Fruit fly (Drosophila melanogaster) whole organism, embryonic: Measurements from ENCODE around the gene TyrRS.
A peak's percentile ranks its signal among the peaks of the same experiment; 100 is the strongest.

Experiments used
- Aef1 ChIP-seq: fragments of 200-800 bp; sonication (Bioruptor generic); IDR thresholded peaks from 3 replicates; pipeline ENCODE4 v1.3.6; 2022; ENCODE audit warnings: missing biosample characterization, missing genetic modification characterization
- B-H1 ChIP-seq: fragments of 200-800 bp; sonication (Bioruptor generic); IDR thresholded peaks from 3 replicates; pipeline ENCODE4 v1.3.6; 2022; ENCODE audit warnings: missing biosample characterization, missing genetic modification characterization
- Bgb ChIP-seq: fragments of 200-800 bp; sonication (Bioruptor generic); IDR thresholded peaks from 2 replicates; pipeline ENCODE4 v1.3.6; 2022; ENCODE audit warnings: missing biosample characterization, missing genetic modification characterization; ENCODE audit not compliant: partially characterized antibody
- CG13424 ChIP-seq: fragments of 200-800 bp; sonication (Bioruptor generic); optimal IDR thresholded peaks from 2 replicates; lab custom pipeline; 2019; ENCODE audit warnings: missing biosample characterization, mild to moderate bottlenecking, missing genetic modification characterization, moderate library complexity
- CG13894 ChIP-seq: fragments of 200-800 bp; sonication (Bioruptor generic); optimal IDR thresholded peaks from 3 replicates; lab custom pipeline; 2018; ENCODE audit warnings: missing biosample characterization, mild to moderate bottlenecking, missing genetic modification characterization, moderate library complexity
- CG14667 ChIP-seq: fragments of 200-800 bp; sonication (Bioruptor generic); IDR thresholded peaks from 2 replicates; pipeline ENCODE4 v1.3.6; 2022; ENCODE audit warnings: missing biosample characterization, missing genetic modification characterization
- CG14860 ChIP-seq: fragments of 200-800 bp; sonication (Bioruptor generic); IDR thresholded peaks from 3 replicates; pipeline ENCODE4 v1.3.6; 2022; ENCODE audit warnings: missing biosample characterization, missing genetic modification characterization; ENCODE audit not compliant: partially characterized antibody
- CG15696 ChIP-seq: fragments of 200-800 bp; sonication (Bioruptor generic); optimal IDR thresholded peaks from 2 replicates; lab custom pipeline; 2019; ENCODE audit warnings: missing biosample characterization, mild to moderate bottlenecking, missing genetic modification characterization, moderate library complexity
- CG16813 ChIP-seq: fragments of 200-800 bp; sonication (Bioruptor generic); IDR thresholded peaks from 3 replicates; pipeline ENCODE4 v1.3.6; 2022; ENCODE audit warnings: missing biosample characterization, missing genetic modification characterization; ENCODE audit not compliant: partially characterized antibody
- CG17385 ChIP-seq: fragments of 200-800 bp; sonication (Bioruptor generic); optimal IDR thresholded peaks from 3 replicates; lab custom pipeline; 2018; ENCODE audit warnings: missing biosample characterization, mild to moderate bottlenecking, missing genetic modification characterization
- CG3407 ChIP-seq: fragments of 200-800 bp; sonication (Bioruptor generic); optimal IDR thresholded peaks from 2 replicates; lab custom pipeline; 2018; ENCODE audit warnings: missing biosample characterization, mild to moderate bottlenecking, missing genetic modification characterization
- CG34376 ChIP-seq: fragments of 200-800 bp; sonication (Bioruptor generic); optimal IDR thresholded peaks from 2 replicates; lab custom pipeline; 2018; ENCODE audit warnings: missing biosample characterization, mild to moderate bottlenecking, missing genetic modification characterization
- CG4328 ChIP-seq: fragments of 200-800 bp; sonication (Bioruptor generic); optimal IDR thresholded peaks from 3 replicates; lab custom pipeline; 2017; ENCODE audit warnings: missing biosample characterization, missing genetic modification reagents, missing genetic modification characterization
- CG4707 ChIP-seq: fragments of 200-800 bp; sonication (Bioruptor generic); optimal IDR thresholded peaks from 2 replicates; lab custom pipeline; 2018; ENCODE audit warnings: missing biosample characterization, mild to moderate bottlenecking, missing genetic modification characterization, moderate library complexity
- CG6683 ChIP-seq: fragments of 200-800 bp; sonication (Bioruptor generic); optimal IDR thresholded peaks from 2 replicates; lab custom pipeline; 2017; ENCODE audit warnings: missing biosample characterization, mild to moderate bottlenecking, missing genetic modification characterization, missing genetic modification reagents
- CG7357 ChIP-seq: fragments of 200-800 bp; sonication (Bioruptor generic); IDR thresholded peaks from 3 replicates; pipeline ENCODE4 v1.3.6; 2022; ENCODE audit warnings: missing biosample characterization, missing genetic modification characterization
- CG7745 ChIP-seq: fragments of 200-800 bp; sonication (Bioruptor generic); optimal IDR thresholded peaks from 2 replicates; lab custom pipeline; 2018; ENCODE audit warnings: missing biosample characterization, mild to moderate bottlenecking, missing genetic modification characterization, moderate library complexity
- CG8290 ChIP-seq, 3 experiments: fragments of 200-800 bp; sonication (Bioruptor generic); optimal IDR thresholded peaks; 2 replicates each; lab custom pipeline; 2016 to 2019; ENCODE audit warnings: missing biosample characterization in 3 of 3, missing genetic modification characterization in 3 of 3, mild to moderate bottlenecking in 2 of 3, moderate library complexity in 1 of 3
- CG9437 ChIP-seq: fragments of 200-800 bp; sonication (Bioruptor generic); optimal IDR thresholded peaks from 2 replicates; lab custom pipeline; 2018; ENCODE audit warnings: missing biosample characterization, mild to moderate bottlenecking, missing genetic modification characterization
- Dref ChIP-seq: fragments of 200-800 bp; sonication (Bioruptor generic); IDR thresholded peaks from 2 replicates; pipeline ENCODE4 v1.3.6; 2022; ENCODE audit warnings: missing biosample characterization, missing genetic modification characterization
- Ets65A ChIP-seq: fragments of 200-800 bp; sonication (Bioruptor generic); peaks from one replicate; lab custom pipeline; 2016; ENCODE audit warnings: missing biosample characterization, missing genetic modification characterization
- GATAe ChIP-seq: fragments of 200-800 bp; sonication (Bioruptor generic); conservative IDR thresholded peaks from 2 replicates; pipeline ENCODE4 v1.3.6; 2022; ENCODE audit warnings: missing biosample characterization, missing genetic modification characterization
- HLH3B ChIP-seq: fragments of 200-800 bp; sonication (Bioruptor generic); IDR thresholded peaks from 2 replicates; pipeline ENCODE4 v1.3.6; 2022; ENCODE audit warnings: missing biosample characterization, missing genetic modification characterization
- HmgD ChIP-seq: fragments of 200-800 bp; sonication (Bioruptor generic); optimal IDR thresholded peaks from 3 replicates; lab custom pipeline; 2016; ENCODE audit warnings: missing biosample characterization, missing genetic modification characterization
- Mes4 ChIP-seq: fragments of 200-800 bp; sonication (Bioruptor generic); optimal IDR thresholded peaks from 2 replicates; lab custom pipeline; 2016; ENCODE audit warnings: missing biosample characterization, missing genetic modification characterization
- Nf-YB ChIP-seq: fragments of 200-800 bp; sonication (Bioruptor generic); optimal IDR thresholded peaks from 3 replicates; lab custom pipeline; 2019; ENCODE audit warnings: missing biosample characterization, mild to moderate bottlenecking, missing genetic modification characterization, moderate library complexity
- Ravus ChIP-seq: fragments of 200-800 bp; sonication (Bioruptor generic); IDR thresholded peaks from 2 replicates; pipeline ENCODE4 v1.3.6; 2022; ENCODE audit warnings: missing biosample characterization, missing genetic modification characterization
- amos ChIP-seq: fragments of 200-800 bp; sonication (Bioruptor generic); IDR thresholded peaks from 2 replicates; pipeline ENCODE4 v1.3.6; 2022; ENCODE audit warnings: missing biosample characterization, missing genetic modification characterization; ENCODE audit not compliant: partially characterized antibody
- cas ChIP-seq: fragments of 200-800 bp; sonication (Bioruptor generic); IDR thresholded peaks from 2 replicates; pipeline ENCODE4 v1.3.6; 2022; ENCODE audit warnings: missing biosample characterization, missing genetic modification characterization
- cato ChIP-seq: fragments of 200-800 bp; sonication (Bioruptor generic); optimal IDR thresholded peaks from 2 replicates; lab custom pipeline; 2016; ENCODE audit warnings: missing biosample characterization, missing genetic modification characterization, borderline replicate concordance
- chinmo ChIP-seq: fragments of 200-800 bp; sonication (Bioruptor generic); IDR thresholded peaks from 4 replicates; pipeline ENCODE4 v1.3.6; 2022; ENCODE audit warnings: missing biosample characterization, missing genetic modification characterization; ENCODE audit not compliant: partially characterized antibody
- chm ChIP-seq: fragments of 200-800 bp; sonication (Bioruptor generic); IDR thresholded peaks from 2 replicates; pipeline ENCODE4 v1.3.6; 2022; ENCODE audit warnings: missing biosample characterization, missing genetic modification characterization
- da ChIP-seq: fragments of 200-800 bp; sonication (Bioruptor generic); optimal IDR thresholded peaks from 2 replicates; lab custom pipeline; 2016; ENCODE audit warnings: missing biosample characterization, missing genetic modification characterization
- danr ChIP-seq: fragments of 200-800 bp; sonication (Bioruptor generic); IDR thresholded peaks from 2 replicates; pipeline ENCODE4 v1.3.6; 2022; ENCODE audit warnings: missing biosample characterization, missing genetic modification characterization
- eyg ChIP-seq: fragments of 200-800 bp; sonication (Bioruptor generic); optimal IDR thresholded peaks from 3 replicates; lab custom pipeline; 2016; ENCODE audit warnings: missing biosample characterization, missing genetic modification characterization
- gsb-n ChIP-seq: fragments of 200-800 bp; sonication (Bioruptor generic); optimal IDR thresholded peaks from 3 replicates; lab custom pipeline; 2018; ENCODE audit warnings: missing biosample characterization, mild to moderate bottlenecking, missing genetic modification characterization
- kni ChIP-seq: fragments of 200-800 bp; sonication (Bioruptor generic); optimal IDR thresholded peaks from 3 replicates; lab custom pipeline; 2017; ENCODE audit warnings: mild to moderate bottlenecking, missing biosample characterization, missing genetic modification reagents, missing genetic modification characterization
- lmd ChIP-seq: fragments of 200-800 bp; sonication (Bioruptor generic); IDR thresholded peaks from 2 replicates; pipeline ENCODE4 v1.3.6; 2022; ENCODE audit warnings: missing biosample characterization, missing genetic modification characterization
- maf-S ChIP-seq: fragments of 200-800 bp; sonication (Bioruptor generic); optimal IDR thresholded peaks from 2 replicates; lab custom pipeline; 2016; ENCODE audit warnings: missing biosample characterization, missing genetic modification characterization
- pho ChIP-seq: fragments of 200-800 bp; sonication (Bioruptor generic); optimal IDR thresholded peaks from 2 replicates; lab custom pipeline; 2016; ENCODE audit warnings: missing biosample characterization, missing genetic modification characterization
- prd ChIP-seq, 3 experiments: fragments of >200 bp in 2 of 3; fragments of 200-800 bp in 1 of 3; sonication (Bioruptor generic) in 1 of 3; optimal IDR thresholded peaks in 2 of 3; IDR thresholded peaks in 1 of 3; 2 replicates in 2 of 3; 3 replicates in 1 of 3; pipeline versions ENCODE4 v1.3.6 to Lab custom; 2017 to 2022; ENCODE audit warnings: missing biosample characterization in 1 of 3, missing genetic modification characterization in 1 of 3
- rib ChIP-seq: fragments of 200-800 bp; sonication (Bioruptor generic); IDR thresholded peaks from 2 replicates; pipeline ENCODE4 v1.3.6; 2022; ENCODE audit warnings: missing biosample characterization, missing genetic modification characterization
- schlank ChIP-seq: fragments of 200-800 bp; sonication (Bioruptor generic); optimal IDR thresholded peaks from 2 replicates; lab custom pipeline; 2018; ENCODE audit warnings: missing biosample characterization, mild to moderate bottlenecking, missing genetic modification characterization
- seq ChIP-seq: fragments of 200-800 bp; sonication (Bioruptor generic); IDR thresholded peaks from 2 replicates; pipeline ENCODE4 v1.3.6; 2022; ENCODE audit warnings: missing biosample characterization, missing genetic modification characterization
- ssp ChIP-seq: fragments of 200-800 bp; sonication (Bioruptor generic); IDR thresholded peaks from 2 replicates; pipeline ENCODE4 v1.3.6; 2022; ENCODE audit warnings: missing biosample characterization, missing genetic modification characterization
- sug ChIP-seq: fragments of 200-800 bp; optimal IDR thresholded peaks from 2 replicates; lab custom pipeline; 2019; ENCODE audit warnings: missing biosample characterization, mild to moderate bottlenecking, missing genetic modification characterization, moderate library complexity
- tio ChIP-seq: fragments of 200-800 bp; sonication (Bioruptor generic); optimal IDR thresholded peaks from 2 replicates; lab custom pipeline; 2017; ENCODE audit warnings: missing biosample characterization, missing genetic modification characterization, inconsistent platforms
- vvl ChIP-seq: fragments of 200-800 bp; sonication (Bioruptor generic); IDR thresholded peaks from 2 replicates; pipeline ENCODE4 v1.3.6; 2022; ENCODE audit warnings: missing biosample characterization, missing genetic modification characterization

The TyrRS gene

DNA sequence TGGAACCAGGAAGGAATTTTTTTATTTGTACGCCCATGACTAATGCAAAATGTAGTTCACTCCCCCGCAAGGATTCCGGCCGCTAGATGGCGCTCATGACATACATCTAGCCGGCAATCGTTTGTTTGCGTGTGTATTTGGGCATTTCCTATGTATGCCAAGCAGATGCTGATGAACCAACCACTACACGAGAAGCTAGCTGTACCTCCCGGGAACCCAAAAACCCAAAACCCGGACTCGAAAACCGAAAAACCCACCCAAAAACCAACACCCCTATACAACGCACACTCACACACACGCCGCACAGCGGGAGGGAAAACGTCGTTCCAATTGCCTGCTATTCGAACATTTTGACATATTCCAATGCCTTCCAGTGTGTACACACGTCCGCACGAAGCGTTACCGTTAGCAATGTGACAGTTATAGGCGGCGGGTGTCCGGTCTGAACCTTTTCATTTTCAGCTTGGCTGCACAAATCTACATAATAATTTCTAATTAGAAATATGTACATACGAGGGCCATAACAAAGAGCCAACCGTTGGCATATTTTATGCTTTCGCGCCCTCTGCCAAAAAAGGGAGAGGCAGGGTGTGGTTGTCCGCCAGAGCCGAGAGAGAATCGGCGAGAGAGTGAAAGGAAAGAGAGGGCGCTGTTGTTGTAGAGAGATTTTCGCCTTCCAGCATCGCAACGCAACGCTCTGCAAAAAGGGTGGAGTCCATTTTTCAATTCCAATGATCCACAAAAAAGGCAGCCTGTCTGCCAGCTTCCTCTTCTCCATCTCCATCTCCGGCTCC is 11.1 kb downstream of the TyrRS start (continued):
- TF ChIP-seq Aef1: no peak
- no peak for TF ChIP-seq Mes4
- TF ChIP-seq schlank (tag; lab: Kevin White, UChicago): no peak
- peak; percentile 49; the same call in 1 of the 2 replicates for TF ChIP-seq seq (GFP tag; lab: Robert Waterston, UW)
- TF ChIP-seq pho (GFP tag; lab: Kevin White, UChicago): no peak
- no peak for TF ChIP-seq tio (GFP tag; lab: Kevin White, UChicago)
- TF ChIP-seq amos: 0 out of 2 replicates have a peak, but pooled peaks have one; percentile 17
- TF ChIP-seq ssp: no peak
- TF ChIP-seq HmgD: no peak
- no peak for TF ChIP-seq B-H1 (GFP tag; lab: Robert Waterston, UW)
- TF ChIP-seq da (GFP tag; lab: Kevin White, UChicago): no peak
- no peak for TF ChIP-seq lmd
- no peak for TF ChIP-seq CG9437
- no peak for TF ChIP-seq danr (GFP tag; lab: Robert Waterston, UW)
- TF ChIP-seq cas: no peak
- TF ChIP-seq GATAe (GFP tag; lab: Robert Waterston, UW): no peak
- TF ChIP-seq Dref: no peak
- no peak for TF ChIP-seq CG14860 (GFP tag; lab: Robert Waterston, UW)
- peak; percentile 18 for TF ChIP-seq Ets65A
- peak; percentile 76 for TF ChIP-seq CG8290 (GFP tag; optimal IDR thresholded peaks at IDR 0.05; lab: Kevin White, UChicago)
- peak in 1 of 2 experiments; percentile 18 for TF ChIP-seq CG8290 (tag; optimal IDR thresholded peaks at IDR 0.05; lab: Kevin White, UChicago)
- no peak for TF ChIP-seq Ravus
- TF ChIP-seq Bgb (GFP tag; lab: Robert Waterston, UW): no peak
- TF ChIP-seq CG7357 (GFP tag; lab: Robert Waterston, UW): no peak
- TF ChIP-seq rib (GFP tag; lab: Robert Waterston, UW): peak; percentile 51; the same call in 1 of the 2 replicates
- TF ChIP-seq HLH3B (GFP tag; lab: Robert Waterston, UW): no peak
- no peak for TF ChIP-seq Nf-YB (GFP tag; lab: Kevin White, UChicago)
- TF ChIP-seq CG7745 (tag; lab: Kevin White, UChicago): no peak
- TF ChIP-seq CG3407: no peak
- no peak for TF ChIP-seq CG4707 (GFP tag; lab: Kevin White, UChicago)
- TF ChIP-seq CG17385 (GFP tag; lab: Kevin White, UChicago): no peak
- TF ChIP-seq cato (GFP tag; lab: Kevin White, UChicago): no peak
- TF ChIP-seq kni (GFP tag; lab: Kevin White, UChicago): peak; percentile 89
- TF ChIP-seq prd (optimal IDR thresholded peaks at IDR 0.05; lab: Kevin White, UChicago): no peak
- TF ChIP-seq prd (GFP tag; IDR thresholded peaks at IDR 0.05; lab: Robert Waterston, UW): peak; percentile 8; the same call in 1 of the 3 replicates
- TF ChIP-seq CG14667 (GFP tag; lab: Robert Waterston, UW): no peak
- no peak for TF ChIP-seq sug (tag; lab: Kevin White, UChicago)
- TF ChIP-seq CG13424 (tag; lab: Kevin White, UChicago): no peak
- no peak for TF ChIP-seq CG6683
- TF ChIP-seq CG15696 (tag; lab: Kevin White, UChicago): no peak
- TF ChIP-seq vvl (GFP tag; lab: Robert Waterston, UW): peak; percentile 55; the same call in 1 of the 2 replicates
- peak; percentile 56; the same call in 1 of the 4 replicates for TF ChIP-seq chinmo (GFP tag; lab: Robert Waterston, UW)
- no peak for TF ChIP-seq CG16813 (GFP tag; lab: Robert Waterston, UW)
- TF ChIP-seq maf-S (GFP tag; lab: Kevin White, UChicago): no peak
- peak; percentile 93 for TF ChIP-seq CG13894 (tag; lab: Kevin White, UChicago)
- TF ChIP-seq chm (GFP tag; lab: Robert Waterston, UW): peak; percentile 42; the same call in 1 of the 2 replicates
- TF ChIP-seq CG34376 (GFP tag; lab: Kevin White, UChicago): no peak
- TF ChIP-seq CG4328: peak; percentile 13
- TF ChIP-seq eyg (GFP tag; lab: Kevin White, UChicago): no peak
- peak; percentile 68 for TF ChIP-seq gsb-n (tag; lab: Kevin White, UChicago)
